Fruit fly (Drosophila melanogaster) whole organism, prepupa: ENCODE results near the gene CG6325.

Source experiments
- Blimp-1 ChIP-seq: fragments of 200-800 bp; sonication (Bioruptor generic); optimal IDR thresholded peaks from 3 replicates; lab custom pipeline; 2017; ENCODE audit warnings: missing biosample characterization, missing genetic modification characterization, mild to moderate bottlenecking, moderate library complexity, missing genetic modification reagents
- CG10631 ChIP-seq: fragments of 200-800 bp; sonication (Bioruptor generic); optimal IDR thresholded peaks from 2 replicates; lab custom pipeline; 2016; ENCODE audit warnings: missing biosample characterization, missing genetic modification characterization
- CG10669 ChIP-seq: fragments of 200-800 bp; sonication (Bioruptor generic); optimal IDR thresholded peaks from 3 replicates; lab custom pipeline; 2018; ENCODE audit warnings: missing biosample characterization, mild to moderate bottlenecking, missing genetic modification characterization, moderate library complexity
- CG11294 ChIP-seq: fragments of 200-800 bp; sonication (Bioruptor generic); IDR thresholded peaks from 2 replicates; pipeline ENCODE4 v1.3.6; 2022; ENCODE audit warnings: missing biosample characterization, missing genetic modification characterization
- CG11762 ChIP-seq: fragments of 200-800 bp; sonication (Bioruptor generic); optimal IDR thresholded peaks from 3 replicates; lab custom pipeline; 2016; ENCODE audit warnings: missing biosample characterization, missing genetic modification characterization; ENCODE audit not compliant: insufficient read depth
- CG11902 ChIP-seq: fragments of 200-800 bp; sonication (Bioruptor generic); optimal IDR thresholded peaks from 3 replicates; lab custom pipeline; 2016; ENCODE audit warnings: missing biosample characterization, missing genetic modification characterization
- CG15336 ChIP-seq: fragments of 200-800 bp; sonication (Bioruptor generic); IDR thresholded peaks from 2 replicates; pipeline ENCODE4 v1.3.6; 2022; ENCODE audit warnings: missing biosample characterization, missing genetic modification characterization
- CG1621 ChIP-seq: fragments of 200-800 bp; sonication (Bioruptor generic); optimal IDR thresholded peaks from 3 replicates; lab custom pipeline; 2018; ENCODE audit warnings: missing biosample characterization, mild to moderate bottlenecking, missing genetic modification characterization
- CG16779 ChIP-seq: fragments of 200-800 bp; sonication (Bioruptor generic); optimal IDR thresholded peaks from 3 replicates; lab custom pipeline; 2017; ENCODE audit warnings: missing biosample characterization, mild to moderate bottlenecking, missing genetic modification characterization
- CG3032 ChIP-seq: fragments of 200-800 bp; optimal IDR thresholded peaks from 2 replicates; lab custom pipeline; 2019; ENCODE audit warnings: missing biosample characterization, mild to moderate bottlenecking, missing genetic modification characterization, moderate library complexity
- CG31627 ChIP-seq: fragments of 200-800 bp; sonication (Bioruptor generic); optimal IDR thresholded peaks from 3 replicates; lab custom pipeline; 2016; ENCODE audit warnings: missing biosample characterization, missing genetic modification characterization
- CG32006 ChIP-seq: fragments of 200-800 bp; sonication (Bioruptor generic); optimal IDR thresholded peaks from 3 replicates; lab custom pipeline; 2017; ENCODE audit warnings: missing biosample characterization, mild to moderate bottlenecking, missing genetic modification characterization
- CG34406 ChIP-seq: fragments of 200-800 bp; sonication (Bioruptor generic); optimal IDR thresholded peaks from 3 replicates; lab custom pipeline; 2016; ENCODE audit warnings: missing biosample characterization, missing genetic modification characterization
- CG4318 ChIP-seq: fragments of 200-800 bp; sonication (Bioruptor generic); optimal IDR thresholded peaks from 3 replicates; lab custom pipeline; 2017; ENCODE audit warnings: missing biosample characterization, mild to moderate bottlenecking, missing genetic modification characterization
- CG6792 ChIP-seq: fragments of 200-800 bp; sonication (Bioruptor generic); optimal IDR thresholded peaks from 3 replicates; lab custom pipeline; 2016; ENCODE audit warnings: missing biosample characterization, missing genetic modification characterization
- CG6808 ChIP-seq: fragments of 200-800 bp; sonication (Bioruptor generic); optimal IDR thresholded peaks from 3 replicates; lab custom pipeline; 2017; ENCODE audit warnings: missing biosample characterization, missing genetic modification characterization, mild to moderate bottlenecking, moderate library complexity, missing genetic modification reagents
- CG7368 ChIP-seq: fragments of 200-800 bp; sonication (Bioruptor generic); optimal IDR thresholded peaks from 3 replicates; lab custom pipeline; 2016; ENCODE audit warnings: missing biosample characterization, missing genetic modification characterization
- CG8119 ChIP-seq: fragments of 200-800 bp; sonication (Bioruptor generic); IDR thresholded peaks from 3 replicates; pipeline ENCODE4 v1.3.6; 2022; ENCODE audit warnings: missing biosample characterization, missing genetic modification characterization
- CG8319 ChIP-seq: fragments of 200-800 bp; sonication (Bioruptor generic); optimal IDR thresholded peaks from 3 replicates; lab custom pipeline; 2016; ENCODE audit warnings: missing biosample characterization, missing genetic modification characterization
- CG8632 ChIP-seq: fragments of 200-800 bp; sonication (Bioruptor generic); optimal IDR thresholded peaks from 3 replicates; lab custom pipeline; 2016; ENCODE audit warnings: missing biosample characterization, missing genetic modification characterization
- CG9139 ChIP-seq: fragments of 200-800 bp; sonication (Bioruptor generic); optimal IDR thresholded peaks from 3 replicates; lab custom pipeline; 2017; ENCODE audit warnings: missing biosample characterization, mild to moderate bottlenecking, missing genetic modification characterization
- Eip75B ChIP-seq: fragments of 200-800 bp; sonication (Bioruptor generic); optimal IDR thresholded peaks from 3 replicates; lab custom pipeline; 2016; ENCODE audit warnings: missing biosample characterization, missing genetic modification characterization
- Eip78C ChIP-seq: fragments of 200-800 bp; sonication (Bioruptor generic); peaks from one replicate; lab custom pipeline; 2016; ENCODE audit warnings: missing biosample characterization, missing genetic modification characterization
- Ets96B ChIP-seq: fragments of 200-800 bp; optimal IDR thresholded peaks from 2 replicates; lab custom pipeline; 2019; ENCODE audit warnings: missing biosample characterization, mild to moderate bottlenecking, missing genetic modification characterization, moderate library complexity
- Gug ChIP-seq: fragments of 200-800 bp; sonication (Bioruptor generic); IDR thresholded peaks from 2 replicates; pipeline ENCODE4 v1.3.6; 2022; ENCODE audit warnings: missing biosample characterization, missing genetic modification characterization
- Hr38 ChIP-seq: sonication (Bioruptor generic); optimal IDR thresholded peaks from 2 replicates; lab custom pipeline; 2016; ENCODE audit warnings: missing biosample characterization, missing genetic modification characterization
- Hr4 ChIP-seq: fragments of 200-800 bp; sonication (Bioruptor generic); optimal IDR thresholded peaks from 3 replicates; lab custom pipeline; 2016; ENCODE audit warnings: missing biosample characterization, missing genetic modification characterization
- Lpt ChIP-seq: fragments of 200-800 bp; sonication (Bioruptor generic); optimal IDR thresholded peaks from 3 replicates; lab custom pipeline; 2016; ENCODE audit warnings: missing biosample characterization, missing genetic modification characterization
- Met ChIP-seq: fragments of 200-800 bp; sonication (Bioruptor generic); optimal IDR thresholded peaks from 3 replicates; lab custom pipeline; 2016; ENCODE audit warnings: missing biosample characterization, missing genetic modification characterization
- OdsH ChIP-seq: fragments of 200-800 bp; sonication (Bioruptor generic); optimal IDR thresholded peaks from 3 replicates; lab custom pipeline; 2016; ENCODE audit warnings: missing biosample characterization, missing genetic modification characterization
- Smox ChIP-seq: fragments of 200-800 bp; sonication (Bioruptor generic); optimal IDR thresholded peaks from 3 replicates; lab custom pipeline; 2016; ENCODE audit warnings: missing biosample characterization, missing genetic modification characterization
- Sox102F ChIP-seq: fragments of 200-800 bp; sonication (Bioruptor generic); optimal IDR thresholded peaks from 2 replicates; lab custom pipeline; 2016; ENCODE audit warnings: missing biosample characterization, mild to moderate bottlenecking, missing genetic modification characterization
- Sox15 ChIP-seq: fragments of 200-800 bp; sonication (Bioruptor generic); optimal IDR thresholded peaks from 3 replicates; lab custom pipeline; 2016; ENCODE audit warnings: missing biosample characterization, missing genetic modification characterization
- achi ChIP-seq: fragments of 200-800 bp; sonication (Bioruptor generic); optimal IDR thresholded peaks from 3 replicates; lab custom pipeline; 2016; ENCODE audit warnings: missing biosample characterization, missing genetic modification characterization
- acj6 ChIP-seq: fragments of 200-800 bp; sonication (Bioruptor generic); optimal IDR thresholded peaks from 3 replicates; lab custom pipeline; 2016; ENCODE audit warnings: missing biosample characterization, missing genetic modification characterization
- cyc ChIP-seq: fragments of 200-800 bp; sonication (Bioruptor generic); optimal IDR thresholded peaks from 3 replicates; lab custom pipeline; 2016; ENCODE audit warnings: missing biosample characterization, missing genetic modification characterization
- dac ChIP-seq: fragments of 200-800 bp; sonication (Bioruptor generic); optimal IDR thresholded peaks from 2 replicates; lab custom pipeline; 2017; ENCODE audit warnings: missing biosample characterization, mild to moderate bottlenecking, missing genetic modification characterization
- eg ChIP-seq: fragments of 200-800 bp; sonication (Bioruptor generic); IDR thresholded peaks from 3 replicates; pipeline ENCODE4 v1.3.6; 2022; ENCODE audit warnings: missing biosample characterization, missing genetic modification characterization
- esn ChIP-seq: fragments of 200-800 bp; sonication (Bioruptor generic); optimal IDR thresholded peaks from 2 replicates; lab custom pipeline; 2016; ENCODE audit warnings: missing biosample characterization, mild to moderate bottlenecking, missing genetic modification characterization, moderate library complexity
- fd59A ChIP-seq: fragments of 200-800 bp; sonication (Bioruptor generic); optimal IDR thresholded peaks from 2 replicates; lab custom pipeline; 2017; ENCODE audit warnings: missing biosample characterization, mild to moderate bottlenecking, missing genetic modification characterization, missing genetic modification reagents
- fd85E ChIP-seq: fragments of 200-800 bp; sonication (Bioruptor generic); optimal IDR thresholded peaks from 3 replicates; lab custom pipeline; 2016; ENCODE audit warnings: missing biosample characterization, missing genetic modification characterization
- fkh ChIP-seq: fragments of 200-800 bp; sonication (Bioruptor generic); optimal IDR thresholded peaks from 3 replicates; lab custom pipeline; 2017; ENCODE audit warnings: missing biosample characterization, mild to moderate bottlenecking, missing genetic modification characterization, moderate library complexity
- lz ChIP-seq: fragments of 200-800 bp; sonication (Bioruptor generic); optimal IDR thresholded peaks from 3 replicates; lab custom pipeline; 2016; ENCODE audit warnings: missing biosample characterization, missing genetic modification characterization
- ss ChIP-seq, 2 experiments: fragments of 200-800 bp; sonication (Bioruptor generic); optimal IDR thresholded peaks; 2 replicates in 1 of 2; 3 replicates in 1 of 2; lab custom pipeline; 2017 to 2018; ENCODE audit warnings: mild to moderate bottlenecking in 2 of 2, missing biosample characterization in 2 of 2, missing genetic modification characterization in 2 of 2, moderate library complexity in 1 of 2
- svp ChIP-seq: fragments of 200-800 bp; sonication (Bioruptor generic); peaks from one replicate; lab custom pipeline; 2016; ENCODE audit warnings: missing biosample characterization, missing genetic modification characterization
- topi ChIP-seq: fragments of 200-800 bp; sonication (Bioruptor generic); optimal IDR thresholded peaks from 3 replicates; lab custom pipeline; 2016; ENCODE audit warnings: missing biosample characterization, missing genetic modification characterization
- vri ChIP-seq: fragments of 200-800 bp; sonication (Bioruptor generic); optimal IDR thresholded peaks from 3 replicates; lab custom pipeline; 2016; ENCODE audit warnings: missing biosample characterization, mild to moderate bottlenecking, missing genetic modification characterization

CG6325 gene

DNA sequence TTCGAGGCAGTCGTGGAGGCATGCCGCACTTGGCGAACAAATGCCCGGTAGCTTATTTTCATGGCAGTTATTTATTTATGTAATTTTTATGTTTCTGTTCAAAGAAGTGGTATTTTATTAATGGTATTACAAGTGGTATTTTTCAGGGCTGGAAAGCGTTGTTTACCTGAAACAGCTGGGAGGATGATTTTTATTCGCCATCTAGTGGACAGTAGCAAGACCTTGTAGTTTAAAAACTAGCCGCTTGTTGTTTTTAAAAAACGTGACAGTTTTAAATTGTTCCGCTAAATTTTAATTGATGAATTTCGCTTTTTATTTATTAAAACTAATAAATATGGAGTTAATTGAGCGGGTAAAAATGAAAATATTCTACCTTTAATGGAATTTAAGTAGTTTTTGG is 8.8 kb upstream of the CG6325 start, which contains the start of gene CG6345 (continued):
- TF ChIP-seq dac (GFP tag; lab: Kevin White, UChicago) (peak; percentile 76), CG1621 (tag; lab: Kevin White, UChicago) (no peak), CG8319 (peak; percentile 38), fd59A (peak; percentile 40), Hr4 (peak; percentile 72), lz (peak; percentile 71), CG3032 (tag; lab: Kevin White, UChicago) (peak; percentile 50), CG6792 (peak; percentile 42), CG11902 (GFP tag; lab: Kevin White, UChicago) (peak; percentile 12), CG10669 (GFP tag; lab: Kevin White, UChicago) (peak; percentile 66), Blimp-1 (GFP tag; lab: Kevin White, UChicago) (peak; percentile 28), CG9139 (GFP tag; lab: Kevin White, UChicago) (peak; percentile 13), fd85E (GFP tag; lab: Kevin White, UChicago) (peak; percentile 16), CG11294 (no peak), eg (GFP tag; lab: Robert Waterston, UW) (peak; percentile 49; the same call in 1 of the 3 replicates), topi (GFP tag; lab: Kevin White, UChicago) (peak; percentile 74), acj6 (GFP tag; lab: Kevin White, UChicago) (peak; percentile 66), Smox (GFP tag; lab: Kevin White, UChicago) (no peak), Sox15 (GFP tag; lab: Kevin White, UChicago) (no peak), CG34406 (GFP tag; lab: Kevin White, UChicago) (no peak), Ets96B (tag; lab: Kevin White, UChicago) (peak; percentile 61), CG10631 (GFP tag; lab: Kevin White, UChicago) (no peak), CG7368 (GFP tag; lab: Kevin White, UChicago) (peak; percentile 56), Met (GFP tag; lab: Kevin White, UChicago) (no peak), CG15336 (GFP tag; lab: Robert Waterston, UW) (no peak), vri (GFP tag; lab: Kevin White, UChicago) (no peak), CG6808 (GFP tag; lab: Kevin White, UChicago) (peak; percentile 47), svp (GFP tag; lab: Kevin White, UChicago) (peak; percentile 78), cyc (GFP tag; lab: Kevin White, UChicago) (peak; percentile 83), esn (GFP tag; lab: Kevin White, UChicago) (peak; percentile 81), OdsH (GFP tag; lab: Kevin White, UChicago) (peak; percentile 71), CG31627 (GFP tag; lab: Kevin White, UChicago) (peak; percentile 75), ss (GFP tag; optimal IDR thresholded peaks at IDR 0.05; lab: Kevin White, UChicago) (peak in 1 of 2 experiments; percentile 50), CG8632 (peak; percentile 28), fkh (peak; percentile 93), achi (GFP tag; lab: Kevin White, UChicago) (peak; percentile 51), CG4318 (GFP tag; lab: Kevin White, UChicago) (no peak), CG8119 (GFP tag; lab: Robert Waterston, UW) (no peak)

DNA sequence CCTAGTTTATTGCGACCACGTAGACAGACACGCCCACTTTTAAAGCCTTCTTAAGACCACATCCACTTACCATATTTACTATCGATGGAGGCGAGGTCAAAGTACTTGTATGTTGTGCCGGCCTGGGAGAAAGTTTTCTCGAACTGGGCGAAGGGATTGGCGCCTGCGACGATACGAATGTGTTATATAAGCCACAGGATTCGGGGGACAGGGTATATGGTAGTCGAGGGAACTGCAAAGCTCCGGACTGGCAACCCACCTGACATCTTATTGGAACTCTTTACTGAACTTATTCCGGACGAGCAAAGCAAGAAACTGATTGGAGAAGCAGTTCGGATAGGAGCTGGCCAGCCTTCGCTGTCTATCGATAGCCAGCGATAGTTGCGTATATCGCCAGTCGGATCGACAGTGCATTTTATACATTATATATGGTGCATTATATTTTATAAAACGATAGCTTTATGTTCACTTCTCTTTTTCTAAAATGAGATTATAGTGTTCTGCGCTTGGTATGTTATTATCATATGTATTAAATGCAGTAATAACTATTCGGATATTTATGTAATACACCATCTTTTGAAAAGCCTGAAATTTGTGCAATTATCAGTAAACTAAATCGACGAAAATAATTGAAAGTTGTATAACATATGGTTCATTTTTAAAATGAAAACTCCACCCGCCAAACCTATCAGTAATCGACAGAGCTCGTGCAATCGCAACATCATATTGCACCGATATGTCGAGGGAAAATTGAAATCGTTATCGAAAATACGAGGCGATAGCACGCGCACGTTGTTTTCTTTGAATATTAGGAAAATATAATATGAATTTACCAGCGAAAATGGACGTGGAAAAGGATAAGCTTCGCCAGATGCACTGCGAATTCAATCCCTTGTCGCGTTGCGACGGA is 5.7 kb upstream of the CG6325 start, which contains the start of the genes Irp-1B and Rrp46:
TSS of gene Irp-1B (minus strand) at position 320 of the 910 bp plus-strand sequence.
TSS of gene Rrp46 (plus strand) at position 752 of the 910 bp plus-strand sequence.
- TF ChIP-seq CG6792 (no peak), Sox102F (GFP tag; lab: Kevin White, UChicago) (no peak), ss (GFP tag; optimal IDR thresholded peaks at IDR 0.05; lab: Kevin White, UChicago) (no peak), CG16779 (peak; percentile 21), CG3032 (tag; lab: Kevin White, UChicago) (peak; percentile 3), fkh (no peak), CG8119 (GFP tag; lab: Robert Waterston, UW) (peak; percentile 23; the same call in 1 of the 3 replicates), Eip78C (GFP tag; lab: Kevin White, UChicago) (peak; percentile 66), CG31627 (GFP tag; lab: Kevin White, UChicago) (no peak), Hr38 (GFP tag; lab: Kevin White, UChicago) (no peak), Hr4 (peak; percentile 24), CG1621 (tag; lab: Kevin White, UChicago) (peak; percentile 28), Gug (no peak), OdsH (GFP tag; lab: Kevin White, UChicago) (no peak), CG9139 (GFP tag; lab: Kevin White, UChicago) (peak; percentile 31), fd59A (no peak), esn (GFP tag; lab: Kevin White, UChicago) (peak; percentile 20), cyc (GFP tag; lab: Kevin White, UChicago) (peak; percentile 3), CG32006 (GFP tag; lab: Kevin White, UChicago) (no peak), Lpt (GFP tag; lab: Kevin White, UChicago) (no peak), CG11762 (GFP tag; lab: Kevin White, UChicago) (no peak), topi (GFP tag; lab: Kevin White, UChicago) (no peak), Eip75B (GFP tag; lab: Kevin White, UChicago) (peak; percentile 16)
